Fruit fly (Drosophila melanogaster) S2 (cell line): ENCODE measurements around the gene Cat.

Experiments used
- CG8478 ChIP-seq: fragments of >200 bp; optimal IDR thresholded peaks from 2 replicates; lab custom pipeline; 2018
- CTCF ChIP-seq, 2 experiments: fragments of >200 bp; optimal IDR thresholded peaks; 2 replicates each; lab custom pipeline; 2018

- TF ChIP-seq CG8478 (lab: Kevin White, UChicago): no peak
- TF ChIP-seq CTCF (optimal IDR thresholded peaks at IDR 0.05; lab: Kevin White, UChicago): no peak
Observed at dm6 chr3L:18837707-18838244, 15.4 kb downstream of the Cat start.
